Worm (Caenorhabditis elegans) whole organism, L4 larva: ENCODE measurements around the gene srx-74.
"Not testable (repeated sequence)": the region's sequence is repeated elsewhere in the genome, so short reads cannot be mapped to it uniquely, and the experiment has no call there.

Experiments
- D1046.2 ChIP-seq: fragments of 200-800 bp; sonication (Bioruptor generic); IDR thresholded peaks from 2 replicates; pipeline ENCODE4 v1.3.6; 2022; ENCODE audit warnings: missing genetic modification characterization, missing compliant biosample characterization
- F10B5.3 ChIP-seq: sonication (generic microtip); optimal IDR thresholded peaks from 2 replicates; lab custom pipeline; 2016; ENCODE audit warnings: mild to moderate bottlenecking, missing genetic modification characterization, missing compliant biosample characterization
- F26F4.8 ChIP-seq: fragments of 200-800 bp; sonication (Bioruptor generic); conservative IDR thresholded peaks from 2 replicates; pipeline ENCODE4 v1.3.6; 2022; ENCODE audit warnings: missing genetic modification characterization, missing compliant biosample characterization
- F44E2.7 ChIP-seq: fragments of 200-800 bp; sonication (Bioruptor generic); IDR thresholded peaks from 2 replicates; pipeline ENCODE4 v2.1.2; 2022; ENCODE audit warnings: missing genetic modification characterization, missing compliant biosample characterization
- T26A8.4 ChIP-seq: fragments of 200-800 bp; sonication (Bioruptor generic); IDR thresholded peaks from 2 replicates; pipeline ENCODE4 v1.3.6; 2022; ENCODE audit warnings: missing genetic modification characterization, missing compliant biosample characterization
- Y105C5A.15 ChIP-seq: fragments of 200-800 bp; sonication (Bioruptor generic); IDR thresholded peaks from 2 replicates; pipeline ENCODE4 v1.3.6; 2022; ENCODE audit warnings: missing genetic modification characterization, missing compliant biosample characterization
- Y48G9A.11 ChIP-seq: fragments of 200-800 bp; sonication (Bioruptor generic); IDR thresholded peaks from 2 replicates; pipeline ENCODE4 v1.3.6; 2022; ENCODE audit warnings: missing genetic modification reagents, missing genetic modification characterization, missing compliant biosample characterization
- Y75B8A.6 ChIP-seq: fragments of 200-800 bp; sonication (Bioruptor generic); IDR thresholded peaks from 2 replicates; pipeline ENCODE4 v1.3.6; 2022; ENCODE audit warnings: missing genetic modification reagents, missing genetic modification characterization, missing compliant biosample characterization
- ZK337.2 ChIP-seq: fragments of 200-800 bp; sonication (Bioruptor generic); IDR thresholded peaks from 2 replicates; pipeline ENCODE4 v1.3.6; 2022; ENCODE audit warnings: missing genetic modification reagents, missing genetic modification characterization, missing compliant biosample characterization
- arid-1 ChIP-seq: fragments of 200-800 bp; sonication (Bioruptor generic); conservative IDR thresholded peaks from 2 replicates; pipeline ENCODE4 v1.3.6; 2022; ENCODE audit warnings: missing genetic modification reagents, missing genetic modification characterization, missing compliant biosample characterization
- ceh-20 ChIP-seq: fragments of 200-800 bp; sonication (Bioruptor generic); IDR thresholded peaks from 2 replicates; pipeline ENCODE4 v1.3.6; 2022; ENCODE audit warnings: missing genetic modification reagents, missing genetic modification characterization, missing compliant biosample characterization
- ceh-32 ChIP-seq: sonication (generic microtip); optimal IDR thresholded peaks from 2 replicates; lab custom pipeline; 2016; ENCODE audit warnings: mild to moderate bottlenecking, missing genetic modification characterization, missing compliant biosample characterization; ENCODE audit not compliant: poor library complexity
- ceh-44 ChIP-seq: fragments of 200-800 bp; sonication (Bioruptor generic); IDR thresholded peaks from 2 replicates; pipeline ENCODE4 v1.3.6; 2022; ENCODE audit warnings: missing genetic modification reagents, missing genetic modification characterization, missing compliant biosample characterization
- ces-1 ChIP-seq: fragments of 150-350 bp; sonication (generic microtip); optimal IDR thresholded peaks from 4 replicates; lab custom pipeline; 2014; ENCODE audit warnings: missing biosample characterization, missing genetic modification reagents, missing genetic modification characterization
- ctbp-1 ChIP-seq: fragments of 200-800 bp; sonication (Bioruptor generic); IDR thresholded peaks from 2 replicates; pipeline ENCODE4 v1.3.6; 2022; ENCODE audit warnings: missing genetic modification reagents, missing genetic modification characterization, missing compliant biosample characterization
- daf-8 ChIP-seq: fragments of 200-800 bp; sonication (Bioruptor generic); IDR thresholded peaks from 2 replicates; pipeline ENCODE4 v1.3.6; 2022; ENCODE audit warnings: missing genetic modification characterization, missing compliant biosample characterization
- dmd-6 ChIP-seq: fragments of 200-800 bp; sonication (Bioruptor generic); IDR thresholded peaks from 2 replicates; pipeline ENCODE4 v1.3.6; 2022; ENCODE audit warnings: missing genetic modification reagents, missing genetic modification characterization, missing compliant biosample characterization
- dmd-8 ChIP-seq: fragments of 200-800 bp; sonication (Bioruptor generic); IDR thresholded peaks from 2 replicates; pipeline ENCODE4 v1.3.6; 2022; ENCODE audit warnings: missing genetic modification characterization, missing compliant biosample characterization
- dmd-9 ChIP-seq: fragments of 200-800 bp; sonication (Bioruptor generic); IDR thresholded peaks from 2 replicates; pipeline ENCODE4 v1.3.6; 2022; ENCODE audit warnings: missing genetic modification reagents, missing genetic modification characterization, missing compliant biosample characterization
- dpl-1 ChIP-seq: fragments of 150-350 bp; optimal IDR thresholded peaks from 2 replicates; lab custom pipeline; 2014; ENCODE audit warnings: missing biosample characterization, missing genetic modification reagents, missing genetic modification characterization
- dve-1 ChIP-seq: sonication (generic microtip); optimal IDR thresholded peaks from 2 replicates; lab custom pipeline; 2017; ENCODE audit warnings: antibody characterized with exemption, mild to moderate bottlenecking, missing genetic modification characterization, missing compliant biosample characterization; ENCODE audit not compliant: insufficient read depth
- egl-27 ChIP-seq: sonication (generic microtip); optimal IDR thresholded peaks from 3 replicates; lab custom pipeline; 2017; ENCODE audit warnings: missing biosample characterization, missing genetic modification reagents, missing genetic modification characterization
- egl-43 ChIP-seq: fragments of 200-800 bp; sonication (Bioruptor generic); IDR thresholded peaks from 2 replicates; pipeline ENCODE4 v1.3.6; 2022; ENCODE audit warnings: missing genetic modification reagents, missing genetic modification characterization, missing compliant biosample characterization
- lim-7 ChIP-seq: fragments of 200-800 bp; sonication (Bioruptor generic); IDR thresholded peaks from 2 replicates; pipeline ENCODE4 v1.3.6; 2022; ENCODE audit warnings: missing genetic modification characterization, missing compliant biosample characterization
- lin-1 ChIP-seq: fragments of 200-800 bp; sonication (Bioruptor generic); IDR thresholded peaks from 2 replicates; pipeline ENCODE4 v1.3.6; 2022; ENCODE audit warnings: missing genetic modification reagents, missing genetic modification characterization, missing compliant biosample characterization
- lin-38 ChIP-seq: fragments of 200-800 bp; sonication (Bioruptor generic); IDR thresholded peaks from 2 replicates; pipeline ENCODE4 v1.3.6; 2022; ENCODE audit warnings: missing genetic modification reagents, missing genetic modification characterization, missing compliant biosample characterization
- madf-5 ChIP-seq, 2 experiments: fragments of 200-800 bp; sonication (Bioruptor generic); IDR thresholded peaks; 2 replicates each; pipeline ENCODE4 v1.3.6; 2022; ENCODE audit warnings: missing compliant biosample characterization in 2 of 2, missing genetic modification characterization in 2 of 2
- madf-9 ChIP-seq: fragments of 200-800 bp; sonication (Bioruptor generic); conservative IDR thresholded peaks from 2 replicates; pipeline ENCODE4 v1.3.6; 2022; ENCODE audit warnings: missing genetic modification reagents, missing genetic modification characterization, missing compliant biosample characterization
- mdt-29 ChIP-seq: fragments of 200-800 bp; sonication (Bioruptor generic); IDR thresholded peaks from 2 replicates; pipeline ENCODE4 v1.3.6; 2022; ENCODE audit warnings: missing genetic modification reagents, missing genetic modification characterization, missing compliant biosample characterization
- mep-1 ChIP-seq: fragments of 150-350 bp; sonication (generic microtip); optimal IDR thresholded peaks from 3 replicates; lab custom pipeline; 2014; ENCODE audit warnings: missing biosample characterization, missing genetic modification characterization
- mes-2 ChIP-seq: sonication (generic microtip); optimal IDR thresholded peaks from 2 replicates; lab custom pipeline; 2016; ENCODE audit warnings: missing genotype, mild to moderate bottlenecking, missing genetic modification characterization, missing compliant biosample characterization; ENCODE audit not compliant: poor library complexity, severe bottlenecking
- nhr-102 ChIP-seq: sonication (generic microtip); optimal IDR thresholded peaks from 2 replicates; lab custom pipeline; 2016; ENCODE audit warnings: mild to moderate bottlenecking, missing genetic modification characterization, moderate library complexity, missing compliant biosample characterization
- nhr-25 ChIP-seq: sonication (generic microtip); optimal IDR thresholded peaks from 2 replicates; lab custom pipeline; 2017; ENCODE audit warnings: missing genetic modification characterization, mild to moderate bottlenecking, missing compliant biosample characterization, antibody characterized with exemption, moderate library complexity, borderline replicate concordance; ENCODE audit not compliant: insufficient read depth
- nhr-41 ChIP-seq: fragments of 200-800 bp; sonication (Bioruptor generic); IDR thresholded peaks from 2 replicates; pipeline ENCODE4 v1.3.6; 2022; ENCODE audit warnings: missing genetic modification reagents, missing genetic modification characterization, missing compliant biosample characterization
- nhr-76 ChIP-seq: fragments of 150-350 bp; optimal IDR thresholded peaks from 2 replicates; lab custom pipeline; 2014; ENCODE audit warnings: missing biosample characterization, missing genetic modification characterization
- pha-4 ChIP-seq, 2 experiments: fragments of 150-350 bp in 1 of 2; fragments of 200-800 bp in 1 of 2; sonication (Bioruptor generic) in 1 of 2; IDR thresholded peaks in 1 of 2; optimal IDR thresholded peaks in 1 of 2; 2 replicates each; pipeline versions ENCODE4 v1.3.6 to Lab custom; 2014 to 2022; ENCODE audit warnings: missing genetic modification characterization in 2 of 2, missing genetic modification reagents in 2 of 2, missing biosample characterization in 1 of 2, missing compliant biosample characterization in 1 of 2
- php-3 ChIP-seq: fragments of 200-800 bp; sonication (Bioruptor generic); IDR thresholded peaks from 2 replicates; pipeline ENCODE4 v1.3.6; 2022; ENCODE audit warnings: missing genetic modification reagents, missing genetic modification characterization, missing compliant biosample characterization
- saeg-2 ChIP-seq: fragments of 200-800 bp; sonication (Bioruptor generic); IDR thresholded peaks from 2 replicates; pipeline ENCODE4 v1.3.6; 2022; ENCODE audit warnings: missing genetic modification reagents, missing genetic modification characterization, missing compliant biosample characterization
- set-16 ChIP-seq: fragments of 200-800 bp; sonication (Bioruptor generic); IDR thresholded peaks from 2 replicates; pipeline ENCODE4 v1.3.6; 2022; ENCODE audit warnings: missing genetic modification reagents, missing genetic modification characterization, missing compliant biosample characterization
- skn-1 ChIP-seq: fragments of 150-350 bp; optimal IDR thresholded peaks from 2 replicates; lab custom pipeline; 2014; ENCODE audit warnings: missing biosample characterization, missing genetic modification characterization
- snpc-1.2 ChIP-seq: fragments of 200-800 bp; sonication (Bioruptor generic); IDR thresholded peaks from 2 replicates; pipeline ENCODE4 v1.3.6; 2022; ENCODE audit warnings: missing genetic modification reagents, missing genetic modification characterization, missing compliant biosample characterization
- tag-97 ChIP-seq: fragments of 200-800 bp; sonication (Bioruptor generic); IDR thresholded peaks from 2 replicates; pipeline ENCODE4 v1.3.6; 2022; ENCODE audit warnings: missing genetic modification characterization, missing compliant biosample characterization
- tra-1 ChIP-seq: fragments of 200-800 bp; sonication (Bioruptor generic); IDR thresholded peaks from 2 replicates; pipeline ENCODE4 v1.3.6; 2022; ENCODE audit warnings: missing genetic modification reagents, missing genetic modification characterization, missing compliant biosample characterization
- vab-7 ChIP-seq: fragments of 200-800 bp; sonication (Bioruptor generic); IDR thresholded peaks from 2 replicates; pipeline ENCODE4 v1.3.6; 2022; ENCODE audit warnings: missing genetic modification reagents, missing genetic modification characterization, missing compliant biosample characterization
- zfp-3 ChIP-seq: fragments of 200-800 bp; sonication (Bioruptor generic); conservative IDR thresholded peaks from 2 replicates; pipeline ENCODE4 v1.3.6; 2022; ENCODE audit warnings: missing genetic modification reagents, missing genetic modification characterization, missing compliant biosample characterization
- ztf-7 ChIP-seq: fragments of 150-350 bp; optimal IDR thresholded peaks from 2 replicates; lab custom pipeline; 2014; ENCODE audit warnings: missing biosample characterization, missing genetic modification characterization

srx-74 gene

DNA sequence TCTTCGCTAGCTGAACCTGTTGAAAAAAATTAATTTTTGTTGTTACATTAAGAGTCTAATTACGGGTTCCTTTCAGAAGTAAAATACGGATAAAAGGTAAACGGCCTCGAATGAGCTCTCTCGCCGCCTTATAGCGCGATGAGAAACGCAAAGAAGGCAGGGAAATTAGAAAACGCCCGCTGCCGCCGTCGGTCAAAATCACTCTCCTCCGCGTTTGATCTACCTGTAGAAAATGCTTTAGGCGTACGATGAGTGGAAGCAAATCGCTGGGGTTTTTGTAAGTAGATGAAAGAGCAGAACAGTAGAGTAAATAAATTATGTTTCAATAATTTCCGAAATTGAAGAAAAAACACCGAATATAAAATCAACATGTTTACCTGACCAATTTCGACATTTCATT lies 25.1 kb downstream of the srx-74 start:
- TF ChIP-seq egl-27 (tag; lab: Kevin White, UChicago) = no peak
- TF ChIP-seq, all 104 proteins: peak for 0

DNA sequence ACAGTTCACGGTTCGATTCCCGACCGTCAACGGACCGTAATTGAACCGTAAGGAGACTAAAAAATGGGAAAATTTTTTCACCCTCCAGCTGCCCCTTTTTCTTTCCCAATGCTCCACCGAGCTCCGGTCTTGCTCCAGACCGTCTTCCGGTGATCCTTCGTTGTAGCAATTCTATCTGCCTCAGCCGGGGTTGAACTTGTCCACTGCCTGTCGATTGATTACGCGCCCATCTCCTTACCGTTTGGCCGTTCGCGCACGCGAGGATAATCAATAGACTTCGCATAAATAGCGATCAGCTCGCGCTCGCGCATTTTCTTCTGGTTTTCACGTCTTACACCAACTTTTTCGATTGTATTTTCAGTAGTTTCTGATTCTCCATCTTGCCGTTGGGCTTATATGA lies 29.5 kb downstream of the srx-74 start:
- TF ChIP-seq zfp-3 (0 out of 2 replicates have a peak, but pooled peaks have one; percentile 21), arid-1 (GFP tag; lab: Robert Waterston, UW) (peak; percentile 70), mdt-29 (GFP tag; lab: Robert Waterston, UW) (0 out of 2 replicates have a peak, but pooled peaks have one; percentile 28), daf-8 (GFP tag; lab: Robert Waterston, UW) (0 out of 2 replicates have a peak, but pooled peaks have one; percentile 29), madf-5 (GFP tag; IDR thresholded peaks at IDR 0.05; lab: Robert Waterston, UW) (peak; percentile 44 to 89; a peak in 3 of 4 replicates), F26F4.8 (peak; percentile 90; the same call in 1 of the 2 replicates), nhr-41 (GFP tag; lab: Robert Waterston, UW) (peak; percentile 64; the same call in 1 of the 2 replicates), dmd-8 (GFP tag; lab: Robert Waterston, UW) (peak; percentile 96), dmd-6 (0 out of 2 replicates have a peak, but pooled peaks have one; percentile 16), dmd-9 (GFP tag; lab: Robert Waterston, UW) (0 out of 2 replicates have a peak, but pooled peaks have one; percentile 5), F44E2.7 (GFP tag; lab: Robert Waterston, UW) (peak; percentile 87; the same call in 1 of the 2 replicates), Y48G9A.11 (GFP tag; lab: Robert Waterston, UW) (peak; percentile 54), ceh-44 (GFP tag; lab: Robert Waterston, UW) (peak; percentile 78), saeg-2 (GFP tag; lab: Robert Waterston, UW) (peak; percentile 55; the same call in 1 of the 2 replicates), ZK337.2 (GFP tag; lab: Robert Waterston, UW) (peak; percentile 64; the same call in 1 of the 2 replicates), php-3 (GFP tag; lab: Robert Waterston, UW) (peak; percentile 50; the same call in 1 of the 2 replicates), pha-4 (GFP tag; IDR thresholded peaks at IDR 0.05; lab: Robert Waterston, UW) (peak; percentile 79), tra-1 (0 out of 2 replicates have a peak, but pooled peaks have one; percentile 51), madf-9 (peak; percentile 58; the same call in 1 of the 2 replicates), egl-43 (peak; percentile 95), lim-7 (peak; percentile 80), T26A8.4 (0 out of 2 replicates have a peak, but pooled peaks have one; percentile 22), set-16 (GFP tag; lab: Robert Waterston, UW) (peak; percentile 58), snpc-1.2 (GFP tag; lab: Robert Waterston, UW) (peak; percentile 82), Y75B8A.6 (GFP tag; lab: Robert Waterston, UW) (0 out of 2 replicates have a peak, but pooled peaks have one; percentile 32), Y105C5A.15 (GFP tag; lab: Robert Waterston, UW) (peak; percentile 83; the same call in 1 of the 2 replicates), D1046.2 (0 out of 2 replicates have a peak, but pooled peaks have one; percentile 29), ctbp-1 (GFP tag; lab: Robert Waterston, UW) (0 out of 2 replicates have a peak, but pooled peaks have one; percentile 42), vab-7 (GFP tag; lab: Robert Waterston, UW) (peak; percentile 79), lin-38 (peak; percentile 77)
- TF ChIP-seq pha-4 (tag; optimal IDR thresholded peaks at IDR 0.05; lab: Kevin White, UChicago) = not testable (repeated sequence)

DNA sequence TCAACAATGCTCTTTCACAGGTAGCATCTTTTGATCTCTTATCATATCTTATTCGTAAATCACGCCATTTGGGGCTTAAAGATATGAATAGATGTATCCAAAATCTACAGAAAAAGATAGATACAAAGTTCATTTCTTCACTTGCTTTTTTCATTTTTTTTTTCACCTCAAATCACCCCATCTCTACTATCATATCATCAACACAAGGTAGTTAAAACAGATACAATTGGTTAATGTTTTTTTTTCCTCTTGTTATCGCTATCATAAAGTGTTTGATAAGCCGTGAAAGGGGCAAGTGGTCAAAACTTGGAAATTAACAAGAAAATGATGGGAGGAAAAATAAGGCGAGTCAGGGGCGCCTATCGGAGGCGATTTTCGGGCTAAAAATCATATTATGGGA lies 32.0 kb downstream of the srx-74 start:
- TF ChIP-seq nhr-102 (tag; lab: Kevin White, UChicago) (no peak), dmd-8 (GFP tag; lab: Robert Waterston, UW) (no peak), ces-1 (no peak), ceh-20 (GFP tag; lab: Robert Waterston, UW) (no peak), tag-97 (no peak), nhr-25 (no peak), skn-1 (tag; lab: Kevin White, UChicago) (no peak), mep-1 (tag; lab: Kevin White, UChicago) (no peak), ceh-32 (tag; lab: Kevin White, UChicago) (no peak), dmd-6 (peak; percentile 26; the same call in 1 of the 2 replicates), nhr-76 (tag; lab: Kevin White, UChicago) (no peak), ceh-44 (GFP tag; lab: Robert Waterston, UW) (no peak), dve-1 (tag; lab: Kevin White, UChicago) (peak; percentile 73), tra-1 (no peak), mes-2 (tag; lab: Kevin White, UChicago) (no peak), F10B5.3 (tag; lab: Kevin White, UChicago) (no peak), lin-1 (GFP tag; lab: Robert Waterston, UW) (0 out of 2 replicates have a peak, but pooled peaks have one; percentile 19), dpl-1 (GFP tag; lab: Kevin White, UChicago) (no peak), ztf-7 (no peak)
